Fruit fly (Drosophila melanogaster) whole organism, embryonic: ENCODE measurements around the gene Pdi.

Experiments used
- Atf-2 ChIP-seq: fragments of 200-800 bp; sonication (Bioruptor generic); optimal IDR thresholded peaks from 2 replicates; lab custom pipeline; 2016; ENCODE audit warnings: missing biosample characterization, missing genetic modification characterization
- Blimp-1 ChIP-seq: fragments of 200-800 bp; sonication (Bioruptor generic); optimal IDR thresholded peaks from 3 replicates; lab custom pipeline; 2018; ENCODE audit warnings: missing biosample characterization, missing genetic modification characterization, mild to moderate bottlenecking, moderate library complexity, missing genetic modification reagents
- CG10267 ChIP-seq: fragments of 200-800 bp; sonication (Bioruptor generic); optimal IDR thresholded peaks from 2 replicates; lab custom pipeline; 2018; ENCODE audit warnings: missing biosample characterization, mild to moderate bottlenecking, missing genetic modification characterization, moderate library complexity
- CG11560 ChIP-seq: fragments of 200-800 bp; sonication (Bioruptor generic); IDR thresholded peaks from 3 replicates; pipeline ENCODE4 v1.3.6; 2022; ENCODE audit warnings: missing biosample characterization, missing genetic modification characterization
- CG11695 ChIP-seq: fragments of 200-800 bp; sonication (Bioruptor generic); IDR thresholded peaks from 3 replicates; pipeline ENCODE4 v1.3.6; 2022; ENCODE audit warnings: missing biosample characterization, missing genetic modification characterization
- CG11696 ChIP-seq: fragments of 200-800 bp; sonication (Bioruptor generic); IDR thresholded peaks from 2 replicates; pipeline ENCODE4 v1.3.6; 2022; ENCODE audit warnings: missing biosample characterization, missing genetic modification characterization
- CG12071 ChIP-seq: fragments of 200-800 bp; sonication (Bioruptor generic); optimal IDR thresholded peaks from 3 replicates; lab custom pipeline; 2018; ENCODE audit warnings: missing biosample characterization, mild to moderate bottlenecking, missing genetic modification characterization
- CG17361 ChIP-seq: fragments of 200-800 bp; sonication (Bioruptor generic); IDR thresholded peaks from 3 replicates; pipeline ENCODE4 v1.3.6; 2022; ENCODE audit warnings: missing biosample characterization, missing genetic modification characterization
- CG18619 ChIP-seq: fragments of 200-800 bp; sonication (Bioruptor generic); optimal IDR thresholded peaks from 3 replicates; lab custom pipeline; 2017; ENCODE audit warnings: missing biosample characterization, mild to moderate bottlenecking, missing genetic modification characterization
- CG18764 ChIP-seq: fragments of 200-800 bp; sonication (Bioruptor generic); optimal IDR thresholded peaks from 3 replicates; lab custom pipeline; 2016; ENCODE audit warnings: missing biosample characterization, missing genetic modification characterization
- CG2202 ChIP-seq: fragments of 200-800 bp; sonication (Bioruptor generic); optimal IDR thresholded peaks from 2 replicates; lab custom pipeline; 2018; ENCODE audit warnings: missing biosample characterization, mild to moderate bottlenecking, missing genetic modification characterization
- CG31388 ChIP-seq: fragments of 200-800 bp; sonication (Bioruptor generic); optimal IDR thresholded peaks from 2 replicates; lab custom pipeline; 2016; ENCODE audit warnings: missing biosample characterization, missing genetic modification characterization
- CG3163 ChIP-seq: fragments of 200-800 bp; sonication (Bioruptor generic); optimal IDR thresholded peaks from 3 replicates; lab custom pipeline; 2016; ENCODE audit warnings: missing biosample characterization, missing genetic modification characterization
- CG4404 ChIP-seq: fragments of 200-800 bp; sonication (Bioruptor generic); IDR thresholded peaks from 2 replicates; pipeline ENCODE4 v1.3.6; 2022; ENCODE audit warnings: missing biosample characterization, missing genetic modification characterization
- CG4820 ChIP-seq: fragments of 200-800 bp; sonication (Bioruptor generic); optimal IDR thresholded peaks from 3 replicates; lab custom pipeline; 2016; ENCODE audit warnings: missing biosample characterization, missing genetic modification characterization
- CG6272 ChIP-seq: fragments of 200-800 bp; sonication (Bioruptor generic); IDR thresholded peaks from 2 replicates; pipeline ENCODE4 v1.3.6; 2022; ENCODE audit warnings: missing biosample characterization, missing genetic modification characterization
- CG7556 ChIP-seq: fragments of 200-800 bp; sonication (Bioruptor generic); optimal IDR thresholded peaks from 2 replicates; lab custom pipeline; 2017; ENCODE audit warnings: missing biosample characterization, mild to moderate bottlenecking, missing genetic modification characterization
- CG7839 ChIP-seq: fragments of 200-800 bp; sonication (Bioruptor generic); optimal IDR thresholded peaks from 3 replicates; lab custom pipeline; 2018; ENCODE audit warnings: missing biosample characterization, mild to moderate bottlenecking, missing genetic modification characterization, moderate library complexity
- CG8924 ChIP-seq: fragments of 200-800 bp; optimal IDR thresholded peaks from 3 replicates; lab custom pipeline; 2019; ENCODE audit warnings: missing biosample characterization, mild to moderate bottlenecking, missing genetic modification characterization, moderate library complexity
- Chrac-16 ChIP-seq: fragments of 200-800 bp; sonication (Bioruptor generic); optimal IDR thresholded peaks from 3 replicates; lab custom pipeline; 2016; ENCODE audit warnings: missing biosample characterization, missing genetic modification characterization
- D19B ChIP-seq: fragments of 200-800 bp; sonication (Bioruptor generic); optimal IDR thresholded peaks from 2 replicates; lab custom pipeline; 2017; ENCODE audit warnings: missing biosample characterization, mild to moderate bottlenecking, missing genetic modification characterization
- Dip3 ChIP-seq: fragments of 200-800 bp; sonication (Bioruptor generic); optimal IDR thresholded peaks from 3 replicates; lab custom pipeline; 2016; ENCODE audit warnings: missing biosample characterization, missing genetic modification characterization
- Dp ChIP-seq: fragments of 200-800 bp; sonication (Bioruptor generic); optimal IDR thresholded peaks from 2 replicates; lab custom pipeline; 2018; ENCODE audit warnings: missing biosample characterization, mild to moderate bottlenecking, missing genetic modification characterization, moderate library complexity
- H2.0 ChIP-seq: fragments of 200-800 bp; sonication (Bioruptor generic); IDR thresholded peaks from 2 replicates; pipeline ENCODE4 v1.3.6; 2022; ENCODE audit warnings: missing biosample characterization, missing genetic modification characterization
- HLH3B ChIP-seq: fragments of 200-800 bp; sonication (Bioruptor generic); IDR thresholded peaks from 2 replicates; pipeline ENCODE4 v1.3.6; 2022; ENCODE audit warnings: missing biosample characterization, missing genetic modification characterization
- HLHmδ ChIP-seq: fragments of 200-800 bp; sonication (Bioruptor generic); optimal IDR thresholded peaks from 2 replicates; lab custom pipeline; 2018; ENCODE audit warnings: missing biosample characterization, mild to moderate bottlenecking, missing genetic modification characterization, moderate library complexity
- NC2β ChIP-seq: fragments of 200-800 bp; sonication (Bioruptor generic); optimal IDR thresholded peaks from 2 replicates; lab custom pipeline; 2016; ENCODE audit warnings: missing biosample characterization, missing genetic modification characterization
- Oli ChIP-seq: fragments of 200-800 bp; sonication (Bioruptor generic); optimal IDR thresholded peaks from 2 replicates; lab custom pipeline; 2018; ENCODE audit warnings: missing biosample characterization, mild to moderate bottlenecking, missing genetic modification characterization, moderate library complexity
- Sin3A ChIP-seq: fragments of >200 bp; optimal IDR thresholded peaks from 2 replicates; lab custom pipeline; 2018
- Usf ChIP-seq: fragments of 200-800 bp; sonication (Bioruptor generic); optimal IDR thresholded peaks from 2 replicates; lab custom pipeline; 2017; ENCODE audit warnings: missing genotype, missing biosample characterization, missing genetic modification characterization
- ab ChIP-seq: fragments of 200-800 bp; sonication (Bioruptor generic); optimal IDR thresholded peaks from 2 replicates; lab custom pipeline; 2016; ENCODE audit warnings: missing biosample characterization, missing genetic modification characterization
- ap ChIP-seq: fragments of 200-800 bp; sonication (Bioruptor generic); IDR thresholded peaks from 2 replicates; pipeline ENCODE4 v1.3.6; 2022; ENCODE audit warnings: missing biosample characterization, missing genetic modification characterization
- cato ChIP-seq: fragments of 200-800 bp; sonication (Bioruptor generic); optimal IDR thresholded peaks from 2 replicates; lab custom pipeline; 2016; ENCODE audit warnings: missing biosample characterization, missing genetic modification characterization, borderline replicate concordance
- caup ChIP-seq: fragments of 200-800 bp; sonication (Bioruptor generic); optimal IDR thresholded peaks from 3 replicates; lab custom pipeline; 2017; ENCODE audit warnings: missing biosample characterization, mild to moderate bottlenecking, missing genetic modification characterization, moderate library complexity; ENCODE audit not compliant: severe bottlenecking
- crc ChIP-seq: fragments of 200-800 bp; sonication (Bioruptor generic); optimal IDR thresholded peaks from 2 replicates; lab custom pipeline; 2016; ENCODE audit warnings: missing biosample characterization, missing genetic modification characterization
- cwo ChIP-seq: fragments of 200-800 bp; sonication (Bioruptor generic); optimal IDR thresholded peaks from 3 replicates; lab custom pipeline; 2017; ENCODE audit warnings: missing biosample characterization, missing genetic modification characterization, mild to moderate bottlenecking, moderate library complexity, missing genetic modification reagents
- danr ChIP-seq: fragments of 200-800 bp; sonication (Bioruptor generic); IDR thresholded peaks from 2 replicates; pipeline ENCODE4 v1.3.6; 2022; ENCODE audit warnings: missing biosample characterization, missing genetic modification characterization
- en ChIP-seq: fragments of 200-800 bp; sonication (Bioruptor generic); optimal IDR thresholded peaks from 2 replicates; lab custom pipeline; 2016; ENCODE audit warnings: missing biosample characterization, missing genetic modification characterization
- ewg ChIP-seq: fragments of 200-800 bp; sonication (Bioruptor generic); optimal IDR thresholded peaks from 3 replicates; lab custom pipeline; 2017; ENCODE audit warnings: mild to moderate bottlenecking, missing biosample characterization, missing genetic modification reagents, missing genetic modification characterization
- gfzf ChIP-seq: fragments of 200-800 bp; sonication (Bioruptor generic); optimal IDR thresholded peaks from 2 replicates; lab custom pipeline; 2016; ENCODE audit warnings: missing biosample characterization, mild to moderate bottlenecking, missing genetic modification characterization, moderate library complexity
- jumu ChIP-seq: fragments of 200-800 bp; sonication (Bioruptor generic); optimal IDR thresholded peaks from 3 replicates; lab custom pipeline; 2016; ENCODE audit warnings: missing biosample characterization, missing genetic modification characterization
- nmo ChIP-seq: fragments of 200-800 bp; sonication (Bioruptor generic); optimal IDR thresholded peaks from 2 replicates; lab custom pipeline; 2018; ENCODE audit warnings: missing biosample characterization, mild to moderate bottlenecking, missing genetic modification characterization, moderate library complexity
- nom ChIP-seq: fragments of 200-800 bp; sonication (Bioruptor generic); optimal IDR thresholded peaks from 2 replicates; lab custom pipeline; 2017; ENCODE audit warnings: missing biosample characterization, missing genetic modification characterization, mild to moderate bottlenecking, moderate library complexity, missing genetic modification reagents
- p53 ChIP-seq: fragments of 200-800 bp; sonication (Bioruptor generic); optimal IDR thresholded peaks from 2 replicates; lab custom pipeline; 2016; ENCODE audit warnings: missing biosample characterization, missing genetic modification characterization
- pan ChIP-seq, 4 experiments: fragments of >200 bp in 3 of 4; fragments of 200-800 bp in 1 of 4; sonication (Bioruptor generic) in 1 of 4; optimal IDR thresholded peaks in 3 of 4; IDR thresholded peaks in 1 of 4; 2 replicates each; pipeline versions ENCODE4 v1.3.6 to Lab custom; 2017 to 2022; ENCODE audit warnings: missing biosample characterization in 2 of 4, missing genetic modification characterization in 2 of 4, mixed read lengths in 1 of 4
- peb ChIP-seq: fragments of 200-800 bp; sonication (Bioruptor generic); IDR thresholded peaks from 2 replicates; pipeline ENCODE4 v1.3.6; 2022; ENCODE audit warnings: missing biosample characterization, missing genetic modification characterization
- tgo ChIP-seq: fragments of 200-800 bp; sonication (Bioruptor generic); IDR thresholded peaks from 3 replicates; pipeline ENCODE4 v1.3.6; 2022; ENCODE audit warnings: missing biosample characterization, missing genetic modification characterization
- unpg ChIP-seq: fragments of 200-800 bp; sonication (Bioruptor generic); optimal IDR thresholded peaks from 3 replicates; lab custom pipeline; 2018; ENCODE audit warnings: missing biosample characterization, mild to moderate bottlenecking, missing genetic modification characterization, moderate library complexity
- wdn ChIP-seq: fragments of 200-800 bp; sonication (Bioruptor generic); IDR thresholded peaks from 2 replicates; pipeline ENCODE4 v1.3.6; 2022; ENCODE audit warnings: missing biosample characterization, missing genetic modification characterization

Gene Pdi

dm6 chr3L:15158330-15159114 is 15.9 kb upstream of the Pdi start, which contains the start of the genes Msh6 and Prp31 (continued):
- TF ChIP-seq D19B (GFP tag; lab: Kevin White, UChicago) (peak; percentile 61), CG17361 (GFP tag; lab: Robert Waterston, UW) (peak; percentile 82), Dip3 (peak; percentile 70), CG11560 (tag; lab: Robert Waterston, UW) (no peak), nom (no peak), CG2202 (tag; lab: Kevin White, UChicago) (peak; percentile 21), Dp (GFP tag; lab: Kevin White, UChicago) (peak; percentile 51), H2.0 (GFP tag; lab: Robert Waterston, UW) (0 out of 2 replicates have a peak, but pooled peaks have one; percentile 32), Blimp-1 (GFP tag; lab: Kevin White, UChicago) (peak; percentile 54), HLH3B (GFP tag; lab: Robert Waterston, UW) (peak; percentile 60; the same call in 1 of the 2 replicates), pan (optimal IDR thresholded peaks at IDR 0.05; lab: Kevin White, UChicago) (no peak), pan (GFP tag; optimal IDR thresholded peaks at IDR 0.05 in 1 of 2, IDR thresholded peaks at IDR 0.05 in 1 of 2) (peak in 1 of 2 experiments; percentile 38), CG11696 (GFP tag; lab: Robert Waterston, UW) (no peak), Sin3A (lab: Kevin White, UChicago) (no peak), Chrac-16 (GFP tag; lab: Kevin White, UChicago) (peak; percentile 79), CG8924 (tag; lab: Kevin White, UChicago) (peak; percentile 74), tgo (GFP tag; lab: Robert Waterston, UW) (peak; percentile 63), unpg (peak; percentile 42), CG7556 (GFP tag; lab: Kevin White, UChicago) (peak; percentile 37), CG18764 (GFP tag; lab: Kevin White, UChicago) (peak; percentile 57), ewg (GFP tag; lab: Kevin White, UChicago) (peak; percentile 51), danr (peak; percentile 51), CG18619 (peak; percentile 70), CG11695 (GFP tag; lab: Robert Waterston, UW) (no peak), crc (GFP tag; lab: Kevin White, UChicago) (peak; percentile 36), peb (no peak), Atf-2 (GFP tag; lab: Kevin White, UChicago) (peak; percentile 70), CG6272 (GFP tag; lab: Robert Waterston, UW) (peak; percentile 26; the same call in 1 of the 2 replicates), CG3163 (GFP tag; lab: Kevin White, UChicago) (no peak), ap (GFP tag; lab: Robert Waterston, UW) (peak; percentile 61), p53 (no peak), Oli (peak; percentile 78), cwo (no peak), Usf (peak; percentile 65), CG12071 (no peak), gfzf (GFP tag; lab: Kevin White, UChicago) (peak; percentile 79), CG7839 (tag; lab: Kevin White, UChicago) (peak; percentile 82), CG4404 (0 out of 2 replicates have a peak, but pooled peaks have one; percentile 23), NC2β (GFP tag; lab: Kevin White, UChicago) (peak; percentile 64), en (no peak), nmo (GFP tag; lab: Kevin White, UChicago) (peak; percentile 92), jumu (GFP tag; lab: Kevin White, UChicago) (peak; percentile 50), caup (GFP tag; lab: Kevin White, UChicago) (no peak), CG31388 (no peak), CG4820 (peak; percentile 70), CG10267 (tag; lab: Kevin White, UChicago) (peak; percentile 71), ab (GFP tag; lab: Kevin White, UChicago) (no peak), HLHmδ (GFP tag; lab: Kevin White, UChicago) (no peak), wdn (GFP tag; lab: Robert Waterston, UW) (no peak), cato (GFP tag; lab: Kevin White, UChicago) (peak; percentile 59)
